Fruit fly (Drosophila melanogaster) whole organism, embryonic: ENCODE results near the gene Rad9.

Source experiments
- CG14860 ChIP-seq: fragments of 200-800 bp; sonication (Bioruptor generic); IDR thresholded peaks from 3 replicates; pipeline ENCODE4 v1.3.6; 2022; ENCODE audit warnings: missing biosample characterization, missing genetic modification characterization; ENCODE audit not compliant: partially characterized antibody
- CG1529 ChIP-seq: fragments of 200-800 bp; sonication (Bioruptor generic); optimal IDR thresholded peaks from 3 replicates; lab custom pipeline; 2018; ENCODE audit warnings: missing biosample characterization, missing genetic modification characterization
- CG1603 ChIP-seq: fragments of 200-800 bp; sonication (Bioruptor generic); optimal IDR thresholded peaks from 2 replicates; lab custom pipeline; 2019; ENCODE audit warnings: missing biosample characterization, mild to moderate bottlenecking, missing genetic modification characterization, moderate library complexity
- CG33213 ChIP-seq: fragments of 200-800 bp; sonication (Bioruptor generic); optimal IDR thresholded peaks from 3 replicates; lab custom pipeline; 2016; ENCODE audit warnings: missing biosample characterization, missing genetic modification characterization
- CG3838 ChIP-seq: fragments of 200-800 bp; sonication (Bioruptor generic); optimal IDR thresholded peaks from 3 replicates; lab custom pipeline; 2016; ENCODE audit warnings: missing biosample characterization, missing genetic modification characterization
- CG5245 ChIP-seq: fragments of 200-800 bp; sonication (Bioruptor generic); optimal IDR thresholded peaks from 3 replicates; lab custom pipeline; 2016; ENCODE audit warnings: missing biosample characterization, missing genetic modification characterization
- CG8290 ChIP-seq, 3 experiments: fragments of 200-800 bp; sonication (Bioruptor generic); optimal IDR thresholded peaks; 2 replicates each; lab custom pipeline; 2016 to 2019; ENCODE audit warnings: missing biosample characterization in 3 of 3, missing genetic modification characterization in 3 of 3, mild to moderate bottlenecking in 2 of 3, moderate library complexity in 1 of 3
- CG8944 ChIP-seq: fragments of 200-800 bp; sonication (Bioruptor generic); optimal IDR thresholded peaks from 3 replicates; lab custom pipeline; 2016; ENCODE audit warnings: missing biosample characterization, missing genetic modification characterization
- CG9797 ChIP-seq: fragments of 200-800 bp; sonication (Bioruptor generic); optimal IDR thresholded peaks from 3 replicates; lab custom pipeline; 2018; ENCODE audit warnings: missing biosample characterization, mild to moderate bottlenecking, missing genetic modification characterization
- CG9876 ChIP-seq: fragments of 200-800 bp; sonication (Bioruptor generic); optimal IDR thresholded peaks from 2 replicates; lab custom pipeline; 2016; ENCODE audit warnings: missing biosample characterization, missing genetic modification characterization
- D ChIP-seq, 2 experiments: fragments of 200-800 bp in 1 of 2; fragments of >200 bp in 1 of 2; sonication (Bioruptor generic) in 1 of 2; optimal IDR thresholded peaks; 2 replicates in 1 of 2; 3 replicates in 1 of 2; lab custom pipeline; 2017; ENCODE audit warnings: mild to moderate bottlenecking in 1 of 2, missing biosample characterization in 1 of 2, missing genetic modification characterization in 1 of 2, missing genetic modification reagents in 1 of 2
- Jarid2 ChIP-seq: fragments of 200-800 bp; sonication (Bioruptor generic); optimal IDR thresholded peaks from 3 replicates; lab custom pipeline; 2017; ENCODE audit warnings: mild to moderate bottlenecking, missing biosample characterization, missing genetic modification reagents, missing genetic modification characterization
- MBD-R2 ChIP-seq: fragments of 200-800 bp; sonication (Bioruptor generic); IDR thresholded peaks from 2 replicates; pipeline ENCODE4 v1.3.6; 2022; ENCODE audit warnings: missing biosample characterization, missing genetic modification characterization
- Mad ChIP-seq: fragments of 200-800 bp; sonication (Bioruptor generic); optimal IDR thresholded peaks from 2 replicates; lab custom pipeline; 2016; ENCODE audit warnings: missing biosample characterization, missing genetic modification characterization
- Opbp ChIP-seq: fragments of 200-800 bp; sonication (Bioruptor generic); IDR thresholded peaks from 3 replicates; pipeline ENCODE4 v1.3.6; 2022; ENCODE audit warnings: missing biosample characterization, missing genetic modification characterization; ENCODE audit not compliant: partially characterized antibody
- Scr ChIP-seq: fragments of 200-800 bp; sonication (Bioruptor generic); IDR thresholded peaks from 2 replicates; pipeline ENCODE4 v1.3.6; 2022; ENCODE audit warnings: missing biosample characterization, missing genetic modification characterization; ENCODE audit not compliant: partially characterized antibody
- ato ChIP-seq: fragments of 200-800 bp; sonication (Bioruptor generic); IDR thresholded peaks from 2 replicates; pipeline ENCODE4 v1.3.6; 2022; ENCODE audit warnings: missing biosample characterization, missing genetic modification characterization; ENCODE audit not compliant: partially characterized antibody
- bbx ChIP-seq: fragments of 200-800 bp; sonication (Bioruptor generic); IDR thresholded peaks from 2 replicates; pipeline ENCODE4 v1.3.6; 2022; ENCODE audit warnings: missing biosample characterization, missing genetic modification characterization; ENCODE audit not compliant: partially characterized antibody
- cad ChIP-seq: fragments of >200 bp; optimal IDR thresholded peaks from 2 replicates; lab custom pipeline; 2017; ENCODE audit warnings: missing biosample characterization, missing genetic modification characterization
- corto ChIP-seq: fragments of 200-800 bp; sonication (Bioruptor generic); optimal IDR thresholded peaks from 2 replicates; lab custom pipeline; 2016; ENCODE audit warnings: missing biosample characterization, mild to moderate bottlenecking, missing genetic modification characterization, moderate library complexity
- exex ChIP-seq: fragments of 200-800 bp; sonication (Bioruptor generic); optimal IDR thresholded peaks from 4 replicates; lab custom pipeline; 2018; ENCODE audit warnings: missing biosample characterization, mild to moderate bottlenecking, missing genetic modification characterization, moderate library complexity
- grn ChIP-seq: fragments of 200-800 bp; sonication (Bioruptor generic); optimal IDR thresholded peaks from 3 replicates; lab custom pipeline; 2017; ENCODE audit warnings: missing biosample characterization, missing genetic modification characterization
- hb ChIP-seq: fragments of 200-800 bp; sonication (Bioruptor generic); IDR thresholded peaks from 3 replicates; pipeline ENCODE4 v1.3.6; 2022; ENCODE audit warnings: missing biosample characterization, missing genetic modification characterization; ENCODE audit not compliant: partially characterized antibody
- insv ChIP-seq, 2 experiments: fragments of 200-800 bp; sonication (Bioruptor generic); optimal IDR thresholded peaks; 3 replicates each; lab custom pipeline; 2016 to 2018; ENCODE audit warnings: missing biosample characterization in 2 of 2, missing genetic modification characterization in 2 of 2
- kay ChIP-seq: fragments of 200-800 bp; sonication (Bioruptor generic); optimal IDR thresholded peaks from 2 replicates; lab custom pipeline; 2016; ENCODE audit warnings: missing biosample characterization, missing genetic modification characterization
- mld ChIP-seq: fragments of 200-800 bp; sonication (Bioruptor generic); IDR thresholded peaks from 3 replicates; pipeline ENCODE4 v1.3.6; 2022; ENCODE audit warnings: missing biosample characterization, missing genetic modification characterization; ENCODE audit not compliant: partially characterized antibody
- nerfin-2 ChIP-seq: fragments of 200-800 bp; sonication (Bioruptor generic); IDR thresholded peaks from 2 replicates; pipeline ENCODE4 v1.3.6; 2022; ENCODE audit warnings: missing biosample characterization, missing genetic modification characterization; ENCODE audit not compliant: partially characterized antibody
- nom ChIP-seq: fragments of 200-800 bp; sonication (Bioruptor generic); optimal IDR thresholded peaks from 2 replicates; lab custom pipeline; 2017; ENCODE audit warnings: missing biosample characterization, missing genetic modification characterization, mild to moderate bottlenecking, moderate library complexity, missing genetic modification reagents
- scrt ChIP-seq: fragments of 200-800 bp; sonication (Bioruptor generic); optimal IDR thresholded peaks from 2 replicates; lab custom pipeline; 2018; ENCODE audit warnings: missing biosample characterization, mild to moderate bottlenecking, missing genetic modification characterization, moderate library complexity
- sna ChIP-seq: fragments of 200-800 bp; sonication (Bioruptor generic); IDR thresholded peaks from 2 replicates; pipeline ENCODE4 v1.3.6; 2022; ENCODE audit warnings: missing biosample characterization, missing genetic modification characterization; ENCODE audit not compliant: partially characterized antibody
- stwl ChIP-seq: fragments of 200-800 bp; sonication (Bioruptor generic); optimal IDR thresholded peaks from 3 replicates; lab custom pipeline; 2018; ENCODE audit warnings: missing biosample characterization, mild to moderate bottlenecking, missing genetic modification characterization, moderate library complexity
- sug ChIP-seq: fragments of 200-800 bp; optimal IDR thresholded peaks from 2 replicates; lab custom pipeline; 2019; ENCODE audit warnings: missing biosample characterization, mild to moderate bottlenecking, missing genetic modification characterization, moderate library complexity
- tap ChIP-seq: fragments of 200-800 bp; optimal IDR thresholded peaks from 3 replicates; lab custom pipeline; 2019; ENCODE audit warnings: missing biosample characterization, mild to moderate bottlenecking, missing genetic modification characterization, moderate library complexity

Rad9 gene

dm6 chr3L:18828318-18828717, 44.0 kb downstream of the Rad9 start (continued):
- TF ChIP-seq CG5245 (GFP tag; lab: Kevin White, UChicago) (no peak), sug (tag; lab: Kevin White, UChicago) (peak; percentile 49), CG1603 (tag; lab: Kevin White, UChicago) (peak; percentile 45), CG9876 (GFP tag; lab: Kevin White, UChicago) (no peak), CG3838 (GFP tag; lab: Kevin White, UChicago) (no peak), Scr (GFP tag; lab: Robert Waterston, UW) (peak; percentile 66), tap (no peak), Opbp (peak; percentile 68), CG1529 (GFP tag; lab: Kevin White, UChicago) (peak; percentile 16), scrt (GFP tag; lab: Kevin White, UChicago) (peak; percentile 97), sna (GFP tag; lab: Robert Waterston, UW) (peak; percentile 43; the same call in 1 of the 2 replicates), MBD-R2 (GFP tag; lab: Robert Waterston, UW) (peak; percentile 28; the same call in 1 of the 2 replicates), mld (GFP tag; lab: Robert Waterston, UW) (0 out of 3 replicates have a peak, but pooled peaks have one; percentile 31), CG14860 (0 out of 3 replicates have a peak, but pooled peaks have one; percentile 47), bbx (GFP tag; lab: Robert Waterston, UW) (peak; percentile 74), CG9797 (no peak), hb (GFP tag; lab: Robert Waterston, UW) (peak; percentile 57; the same call in 2 of the 3 replicates), CG33213 (GFP tag; lab: Kevin White, UChicago) (no peak), nerfin-2 (GFP tag; lab: Robert Waterston, UW) (peak; percentile 67), Mad (peak; percentile 2), ato (GFP tag; lab: Robert Waterston, UW) (peak; percentile 63), cad (GFP tag; lab: Kevin White, UChicago) (peak; percentile 87), Jarid2 (no peak), corto (GFP tag; lab: Kevin White, UChicago) (peak; percentile 38), stwl (peak; percentile 97), CG8290 (GFP tag; optimal IDR thresholded peaks at IDR 0.05; lab: Kevin White, UChicago) (no peak), CG8290 (tag; optimal IDR thresholded peaks at IDR 0.05; lab: Kevin White, UChicago) (peak in 1 of 2 experiments; percentile 62), D (optimal IDR thresholded peaks at IDR 0.05; lab: Kevin White, UChicago) (no peak), D (GFP tag; optimal IDR thresholded peaks at IDR 0.05; lab: Kevin White, UChicago) (no peak), insv (GFP tag; optimal IDR thresholded peaks at IDR 0.05; lab: Kevin White, UChicago) (peak in 1 of 2 experiments; percentile 34)
- TF ChIP-seq, all 482 proteins: peak for 67

dm6 chr3L:18825993-18826392, 46.4 kb downstream of the Rad9 start:
- TF ChIP-seq kay (GFP tag; lab: Kevin White, UChicago): no peak
- peak; percentile 35 for TF ChIP-seq exex (tag; lab: Kevin White, UChicago)
- TF ChIP-seq sug (tag; lab: Kevin White, UChicago): peak; percentile 93

- TF ChIP-seq CG8944: no peak
- peak; percentile 57 for TF ChIP-seq nom (GFP tag; lab: Kevin White, UChicago)
- TF ChIP-seq grn (GFP tag; lab: Kevin White, UChicago): peak; percentile 13
- TF ChIP-seq, all 482 proteins: peak for 2
Observed at dm6 chr3L:18824851-18825250, 47.5 kb downstream of the Rad9 start.
